Worm (Caenorhabditis elegans) whole organism, young adult: Measurements from ENCODE around the gene ugt-36.

ENCODE experiments used
- B0035.1 ChIP-seq: sonication (generic microtip); optimal IDR thresholded peaks from 2 replicates; lab custom pipeline; 2016; ENCODE audit warnings: missing genetic modification characterization, mild to moderate bottlenecking, missing compliant biosample characterization, missing genotype, missing genetic modification reagents
- C06A6.2 ChIP-seq: fragments of 200-800 bp; sonication (Bioruptor generic); conservative IDR thresholded peaks from 2 replicates; pipeline ENCODE4 v1.3.6; 2022; ENCODE audit warnings: missing genetic modification characterization, missing compliant biosample characterization
- D2030.7 ChIP-seq: fragments of 200-800 bp; sonication (Bioruptor generic); IDR thresholded peaks from 2 replicates; pipeline ENCODE4 v1.3.6; 2022; ENCODE audit warnings: missing genetic modification reagents, missing genetic modification characterization, missing compliant biosample characterization
- F22D6.2 ChIP-seq: sonication (generic microtip); optimal IDR thresholded peaks from 2 replicates; lab custom pipeline; 2016; ENCODE audit warnings: mild to moderate bottlenecking, missing genetic modification characterization, missing compliant biosample characterization
- F39B2.1 ChIP-seq: fragments of 200-800 bp; sonication (Bioruptor generic); IDR thresholded peaks from 2 replicates; pipeline ENCODE4 v1.3.6; 2022; ENCODE audit warnings: missing genetic modification reagents, missing genetic modification characterization, missing compliant biosample characterization
- F52B5.7 ChIP-seq: sonication (generic microtip); optimal IDR thresholded peaks from 2 replicates; lab custom pipeline; 2016; ENCODE audit warnings: mild to moderate bottlenecking, missing genetic modification characterization, missing compliant biosample characterization
- K11D2.4 ChIP-seq: fragments of 200-800 bp; sonication (Bioruptor generic); IDR thresholded peaks from 2 replicates; pipeline ENCODE4 v1.3.6; 2022; ENCODE audit warnings: missing genetic modification reagents, missing genetic modification characterization, missing compliant biosample characterization
- K12H6.12 ChIP-seq: fragments of 200-800 bp; sonication (Bioruptor generic); optimal IDR thresholded peaks from 2 replicates; lab custom pipeline; 2018; ENCODE audit warnings: mild to moderate bottlenecking, missing genetic modification characterization, missing compliant biosample characterization
- Y67H2A.10 ChIP-seq: fragments of 200-800 bp; sonication (Bioruptor generic); conservative IDR thresholded peaks from 2 replicates; pipeline ENCODE4 v1.3.6; 2022; ENCODE audit warnings: missing genetic modification reagents, missing genetic modification characterization, missing compliant biosample characterization
- Y95B8A.8 ChIP-seq: fragments of 200-800 bp; sonication (Bioruptor generic); IDR thresholded peaks from 2 replicates; pipeline ENCODE4 v1.3.6; 2022; ENCODE audit warnings: missing genetic modification reagents, missing genetic modification characterization, missing compliant biosample characterization
- ZK185.1 ChIP-seq: sonication (generic microtip); optimal IDR thresholded peaks from 2 replicates; lab custom pipeline; 2016; ENCODE audit warnings: mild to moderate bottlenecking, missing genetic modification characterization, missing compliant biosample characterization; ENCODE audit not compliant: poor library complexity, severe bottlenecking
- athp-1 ChIP-seq: sonication (generic microtip); optimal IDR thresholded peaks from 2 replicates; lab custom pipeline; 2017; ENCODE audit warnings: mild to moderate bottlenecking, missing genetic modification characterization, missing compliant biosample characterization
- attf-6 ChIP-seq: fragments of 200-800 bp; sonication (Bioruptor generic); IDR thresholded peaks from 2 replicates; pipeline ENCODE4 v1.3.6; 2022; ENCODE audit warnings: missing genetic modification reagents, missing genetic modification characterization, missing compliant biosample characterization
- bed-2 ChIP-seq: fragments of 200-800 bp; sonication (Bioruptor generic); IDR thresholded peaks from 2 replicates; pipeline ENCODE4 v1.3.6; 2022; ENCODE audit warnings: missing genetic modification reagents, missing genetic modification characterization, missing compliant biosample characterization
- ccch-3 ChIP-seq: fragments of 200-800 bp; sonication (Bioruptor generic); optimal IDR thresholded peaks from 2 replicates; lab custom pipeline; 2018; ENCODE audit warnings: mild to moderate bottlenecking, missing genetic modification characterization, missing compliant biosample characterization
- ceh-58 ChIP-seq: fragments of 200-800 bp; sonication (Bioruptor generic); IDR thresholded peaks from 2 replicates; pipeline ENCODE4 v1.3.6; 2022; ENCODE audit warnings: missing genetic modification characterization, missing compliant biosample characterization
- chd-7 ChIP-seq: sonication (generic microtip); optimal IDR thresholded peaks from 2 replicates; lab custom pipeline; 2016; ENCODE audit warnings: mild to moderate bottlenecking, missing genetic modification characterization, moderate library complexity, missing compliant biosample characterization
- die-1 ChIP-seq: sonication (generic microtip); optimal IDR thresholded peaks from 2 replicates; lab custom pipeline; 2016; ENCODE audit warnings: missing genotype, mild to moderate bottlenecking, missing genetic modification characterization, missing compliant biosample characterization
- dpl-1 ChIP-seq: fragments of 150-350 bp; optimal IDR thresholded peaks from 2 replicates; lab custom pipeline; 2014; ENCODE audit warnings: missing biosample characterization, missing genetic modification reagents, missing genetic modification characterization
- efl-1 ChIP-seq: fragments of 150-350 bp; optimal IDR thresholded peaks from 2 replicates; lab custom pipeline; 2014; ENCODE audit warnings: missing biosample characterization, missing genetic modification reagents, missing genetic modification characterization
- egrh-3 ChIP-seq: fragments of 200-800 bp; sonication (Bioruptor generic); IDR thresholded peaks from 2 replicates; pipeline ENCODE4 v1.3.6; 2022; ENCODE audit warnings: missing genetic modification reagents, missing genetic modification characterization, missing compliant biosample characterization
- ekl-4 ChIP-seq: fragments of 200-800 bp; sonication (Bioruptor generic); IDR thresholded peaks from 2 replicates; pipeline ENCODE4 v1.3.6; 2022; ENCODE audit warnings: missing genetic modification reagents, missing genetic modification characterization, missing compliant biosample characterization
- fkh-3 ChIP-seq: sonication (generic microtip); optimal IDR thresholded peaks from 2 replicates; lab custom pipeline; 2016; ENCODE audit warnings: mild to moderate bottlenecking, missing genetic modification characterization, missing compliant biosample characterization
- him-1 ChIP-seq: sonication (generic microtip); optimal IDR thresholded peaks from 2 replicates; lab custom pipeline; 2016; ENCODE audit warnings: missing genotype, missing genetic modification reagents, missing genetic modification characterization, missing compliant biosample characterization
- hmg-1.2 ChIP-seq: fragments of 200-800 bp; sonication (Bioruptor generic); IDR thresholded peaks from 2 replicates; pipeline ENCODE4 v1.3.6; 2022; ENCODE audit warnings: missing genetic modification reagents, missing genetic modification characterization, missing compliant biosample characterization
- hmg-20 ChIP-seq: fragments of 200-800 bp; sonication (Bioruptor generic); IDR thresholded peaks from 2 replicates; pipeline ENCODE4 v1.3.6; 2022; ENCODE audit warnings: missing genetic modification reagents, missing genetic modification characterization, missing compliant biosample characterization
- lag-1 ChIP-seq: fragments of 200-800 bp; sonication (Bioruptor generic); IDR thresholded peaks from 2 replicates; pipeline ENCODE4 v1.3.6; 2022; ENCODE audit warnings: missing genetic modification reagents, missing genetic modification characterization, missing compliant biosample characterization
- lin-26 ChIP-seq: fragments of 200-800 bp; sonication (Bioruptor generic); IDR thresholded peaks from 2 replicates; pipeline ENCODE4 v1.3.6; 2022; ENCODE audit warnings: missing genetic modification reagents, missing genetic modification characterization, missing compliant biosample characterization
- lin-35 ChIP-seq, 3 experiments: fragments of 150-350 bp in 2 of 3; sonication (generic microtip) in 1 of 3; optimal IDR thresholded peaks; 2 replicates each; lab custom pipeline; 2014 to 2018; ENCODE audit warnings: missing biosample characterization in 3 of 3, missing genetic modification characterization in 3 of 3, missing genetic modification reagents in 3 of 3
- lir-1 ChIP-seq: fragments of 200-800 bp; sonication (Bioruptor generic); conservative IDR thresholded peaks from 2 replicates; pipeline ENCODE4 v1.3.6; 2022; ENCODE audit warnings: missing genetic modification reagents, missing genetic modification characterization, missing compliant biosample characterization
- lsl-1 ChIP-seq: fragments of 200-800 bp; sonication (Bioruptor generic); optimal IDR thresholded peaks from 2 replicates; lab custom pipeline; 2018; ENCODE audit warnings: mild to moderate bottlenecking, missing genetic modification characterization, moderate library complexity, missing compliant biosample characterization
- lsy-27 ChIP-seq: sonication (generic microtip); optimal IDR thresholded peaks from 2 replicates; lab custom pipeline; 2017; ENCODE audit warnings: missing genetic modification characterization, mild to moderate bottlenecking, missing compliant biosample characterization, antibody characterized with exemption, missing genotype, borderline replicate concordance; ENCODE audit not compliant: insufficient read depth
- madf-10 ChIP-seq: sonication (generic microtip); optimal IDR thresholded peaks from 2 replicates; lab custom pipeline; 2016; ENCODE audit warnings: mild to moderate bottlenecking, missing genetic modification characterization, missing compliant biosample characterization
- madf-6 ChIP-seq: fragments of 200-800 bp; sonication (Bioruptor generic); IDR thresholded peaks from 2 replicates; pipeline ENCODE4 v1.3.6; 2022; ENCODE audit warnings: missing genetic modification reagents, missing genetic modification characterization, missing compliant biosample characterization
- madf-8 ChIP-seq: fragments of 200-800 bp; sonication (Bioruptor generic); conservative IDR thresholded peaks from 2 replicates; pipeline ENCODE4 v1.3.6; 2022; ENCODE audit warnings: missing genetic modification reagents, missing genetic modification characterization, missing compliant biosample characterization
- mcd-1 ChIP-seq: fragments of 200-800 bp; sonication (Bioruptor generic); IDR thresholded peaks from 2 replicates; pipeline ENCODE4 v1.3.6; 2022; ENCODE audit warnings: missing genetic modification reagents, missing genetic modification characterization, missing compliant biosample characterization
- mes-4 ChIP-seq: sonication (generic microtip); optimal IDR thresholded peaks from 2 replicates; lab custom pipeline; 2016; ENCODE audit warnings: missing genotype, missing genetic modification characterization, missing compliant biosample characterization
- mxl-1 ChIP-seq: sonication (generic microtip); optimal IDR thresholded peaks from 2 replicates; lab custom pipeline; 2016; ENCODE audit warnings: missing genetic modification characterization, missing compliant biosample characterization
- nfyb-1 ChIP-seq: fragments of 200-800 bp; sonication (Bioruptor generic); IDR thresholded peaks from 2 replicates; pipeline ENCODE4 v1.3.6; 2022; ENCODE audit warnings: missing genetic modification reagents, missing genetic modification characterization, missing compliant biosample characterization
- rcor-1 ChIP-seq: fragments of 200-800 bp; sonication (Bioruptor generic); IDR thresholded peaks from 2 replicates; pipeline ENCODE4 v1.3.6; 2022; ENCODE audit warnings: missing genetic modification reagents, missing genetic modification characterization, missing compliant biosample characterization
- rpc-1 ChIP-seq, 2 experiments: fragments of 150-350 bp in 1 of 2; sonication (generic microtip) in 1 of 2; optimal IDR thresholded peaks; 2 replicates each; lab custom pipeline; 2014 to 2018; ENCODE audit warnings: missing biosample characterization in 1 of 2, missing genetic modification characterization in 1 of 2, missing genetic modification reagents in 1 of 2, missing genotype in 1 of 2
- snpc-3.4 ChIP-seq: sonication (generic microtip); optimal IDR thresholded peaks from 2 replicates; lab custom pipeline; 2017; ENCODE audit warnings: missing genetic modification characterization, mild to moderate bottlenecking, missing compliant biosample characterization, antibody characterized with exemption, moderate library complexity, missing genotype, missing genetic modification reagents
- snpc-4 ChIP-seq, 5 experiments: fragments of 150-350 bp in 1 of 5; sonication (generic microtip) in 4 of 5; optimal IDR thresholded peaks; 2 replicates each; lab custom pipeline; 2014 to 2018; ENCODE audit warnings: missing genetic modification characterization in 5 of 5, missing biosample characterization in 3 of 5, antibody characterized with exemption in 2 of 5, mild to moderate bottlenecking in 2 of 5, missing compliant biosample characterization in 2 of 5, missing genotype in 2 of 5, moderate library complexity in 2 of 5, missing genetic modification reagents in 1 of 5
- tbx-9 ChIP-seq: sonication (generic microtip); optimal IDR thresholded peaks from 2 replicates; lab custom pipeline; 2016; ENCODE audit warnings: borderline replicate concordance, missing genetic modification characterization, inconsistent platforms, missing compliant biosample characterization
- unc-130 ChIP-seq: sonication (generic microtip); optimal IDR thresholded peaks from 2 replicates; lab custom pipeline; 2016; ENCODE audit warnings: missing genetic modification reagents, missing genetic modification characterization, missing compliant biosample characterization
- xnd-1 ChIP-seq: sonication (generic microtip); optimal IDR thresholded peaks from 2 replicates; lab custom pipeline; 2016; ENCODE audit warnings: missing genotype, missing genetic modification reagents, missing genetic modification characterization, missing compliant biosample characterization
- ztf-25 ChIP-seq: fragments of 200-800 bp; sonication (Bioruptor generic); IDR thresholded peaks from 2 replicates; pipeline ENCODE4 v1.3.6; 2022; ENCODE audit warnings: missing genetic modification reagents, missing genetic modification characterization, missing compliant biosample characterization
- ztf-26 ChIP-seq: sonication (generic microtip); optimal IDR thresholded peaks from 2 replicates; lab custom pipeline; 2017; ENCODE audit warnings: missing genetic modification characterization, missing compliant biosample characterization

The ugt-36 gene

ce11 chrV:7142661-7143060 lies 24.1 kb upstream of the ugt-36 start (continued):
- TF ChIP-seq him-1 (peak; percentile 95), dpl-1 (GFP tag; lab: Kevin White, UChicago) (no peak), lsy-27 (no peak), mxl-1 (tag; lab: Kevin White, UChicago) (no peak), xnd-1 (tag; lab: Kevin White, UChicago) (peak; percentile 35), B0035.1 (tag; lab: Kevin White, UChicago) (no peak), Y95B8A.8 (GFP tag; lab: Robert Waterston, UW) (0 out of 2 replicates have a peak, but pooled peaks have one; percentile 29), ceh-58 (no peak), madf-10 (tag; lab: Kevin White, UChicago) (no peak), lin-35 (GFP tag; optimal IDR thresholded peaks at IDR 0.05; lab: Kevin White, UChicago) (no peak), mcd-1 (GFP tag; lab: Robert Waterston, UW) (no peak), lir-1 (GFP tag; lab: Robert Waterston, UW) (no peak; the same call in 1 of the 2 replicates), F39B2.1 (GFP tag; lab: Robert Waterston, UW) (no peak), snpc-3.4 (tag; lab: Kevin White, UChicago) (peak; percentile 76), lin-26 (GFP tag; lab: Robert Waterston, UW) (peak; percentile 75), F22D6.2 (no peak), hmg-1.2 (GFP tag; lab: Robert Waterston, UW) (no peak; the same call in 1 of the 2 replicates), bed-2 (no peak), madf-6 (peak; percentile 85), lsl-1 (GFP tag; lab: Kevin White, UChicago) (peak; percentile 68), rcor-1 (GFP tag; lab: Robert Waterston, UW) (no peak; the same call in none of the 2 replicates), snpc-4 (GFP tag; optimal IDR thresholded peaks at IDR 0.05; lab: Kevin White, UChicago) (peak; percentile 91), snpc-4 (tag; optimal IDR thresholded peaks at IDR 0.05; lab: Kevin White, UChicago) (peak; percentile 88 to 98 (median 96)), unc-130 (peak; percentile 5), ZK185.1 (tag; lab: Kevin White, UChicago) (no peak), F52B5.7 (tag; lab: Kevin White, UChicago) (no peak), rpc-1 (optimal IDR thresholded peaks at IDR 0.05; lab: Kevin White, UChicago) (no peak), rpc-1 (tag; optimal IDR thresholded peaks at IDR 0.05; lab: Kevin White, UChicago) (peak; percentile 6), ztf-25 (no peak), nfyb-1 (peak; percentile 89), egrh-3 (no peak), K11D2.4 (GFP tag; lab: Robert Waterston, UW) (no peak), hmg-20 (peak; percentile 47; the same call in 1 of the 2 replicates), D2030.7 (GFP tag; lab: Robert Waterston, UW) (peak; percentile 93), ekl-4 (GFP tag; lab: Robert Waterston, UW) (0 out of 2 replicates have a peak, but pooled peaks have one; percentile 58), C06A6.2 (no peak), madf-8 (GFP tag; lab: Robert Waterston, UW) (peak; percentile 52), efl-1 (GFP tag; lab: Kevin White, UChicago) (no peak), die-1 (tag; lab: Kevin White, UChicago) (no peak), tbx-9 (tag; lab: Kevin White, UChicago) (no peak), K12H6.12 (tag; lab: Kevin White, UChicago) (no peak), ccch-3 (GFP tag; lab: Kevin White, UChicago) (no peak), athp-1 (tag; lab: Kevin White, UChicago) (no peak), lag-1 (no peak), attf-6 (peak; percentile 82), mes-4 (tag; lab: Kevin White, UChicago) (no peak), ztf-26 (tag; lab: Kevin White, UChicago) (no peak), Y67H2A.10 (no peak), chd-7 (tag; lab: Kevin White, UChicago) (no peak), fkh-3 (tag; lab: Kevin White, UChicago) (peak; percentile 26)
